Worm (Caenorhabditis elegans): ENCODE data around the gene C06E4.6.
A peak's percentile ranks its signal among the peaks of the same experiment; 100 is the strongest.

The C06E4.6 gene

DNA sequence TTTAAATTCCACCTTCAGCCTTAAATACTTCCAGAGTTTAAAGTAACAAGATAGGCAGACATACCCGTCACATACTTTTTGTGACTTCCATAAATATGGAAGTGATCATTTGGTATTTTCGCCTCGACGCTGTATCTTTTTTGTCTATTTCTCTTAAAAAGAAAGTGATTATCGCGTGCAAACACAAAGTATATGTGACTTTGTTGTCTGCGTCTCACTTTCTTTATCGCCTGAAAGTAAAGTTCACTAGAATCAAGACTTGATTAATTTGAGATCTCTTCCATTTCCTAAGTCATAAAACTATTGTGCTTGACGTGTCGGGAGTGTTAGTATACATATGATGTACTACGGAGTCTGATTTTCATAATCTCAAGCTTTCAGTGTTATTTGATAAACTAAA is at the start of gene C06E4.6:
Gene C06E4.6 (minus strand): TSS at position 51 of the 400 bp plus-strand sequence.
- TF ChIP-seq nhr-77 (tag; optimal IDR thresholded peaks at IDR 0.05) (peak; percentile 7), hif-1 (tag; optimal IDR thresholded peaks at IDR 0.05) (no peak), mdl-1 (tag; optimal IDR thresholded peaks at IDR 0.05) (peak in 1 of 2 experiments; percentile 66), attf-4 (tag; optimal IDR thresholded peaks at IDR 0.05) (no peak), hlh-30 (tag; optimal IDR thresholded peaks at IDR 0.05; ENCODE audit: insufficient read depth) (peak; percentile 62), daf-16 (GFP tag; optimal IDR thresholded peaks at IDR 0.05) (no peak), daf-16 (tag; optimal IDR thresholded peaks at IDR 0.05) (peak; percentile 23), egl-27 (tag; optimal IDR thresholded peaks at IDR 0.05) (no peak), aly-2 (tag; optimal IDR thresholded peaks at IDR 0.05) (no peak), Y5F2A.4 (GFP tag; optimal IDR thresholded peaks at IDR 0.05) (no peak), nhr-102 (tag; optimal IDR thresholded peaks at IDR 0.05) (peak; percentile 92), nhr-237 (tag; optimal IDR thresholded peaks at IDR 0.05) (no peak), F49E8.2 (tag; optimal IDR thresholded peaks at IDR 0.05; ENCODE audit: borderline replicate concordance) (no peak), tag-97 (GFP tag; IDR thresholded peaks at IDR 0.05) (no peak), duxl-1 (tag; optimal IDR thresholded peaks at IDR 0.05; ENCODE audit: poor library complexity) (no peak), T20F7.1 (GFP tag; optimal IDR thresholded peaks at IDR 0.05) (no peak), dmd-6 (GFP tag; IDR thresholded peaks at IDR 0.05) (peak; percentile 82), mes-2 (tag; optimal IDR thresholded peaks at IDR 0.05; ENCODE audit: poor library complexity, severe bottlenecking) (no peak), lin-38 (GFP tag; IDR thresholded peaks at IDR 0.05) (no peak), pqm-1 (tag; optimal IDR thresholded peaks at IDR 0.05) (peak; percentile 43), snpc-1.2 (GFP tag; IDR thresholded peaks at IDR 0.05) (no peak), nhr-28 (tag; optimal IDR thresholded peaks at IDR 0.05) (peak; percentile 96), nhr-6 (tag; optimal IDR thresholded peaks at IDR 0.05) (no peak), rbr-2 (tag; optimal IDR thresholded peaks at IDR 0.05) (no peak), mxl-2 (GFP tag; conservative IDR thresholded peaks at IDR 0.05) (no peak), lin-39 (tag; optimal IDR thresholded peaks at IDR 0.05) (no peak)

DNA sequence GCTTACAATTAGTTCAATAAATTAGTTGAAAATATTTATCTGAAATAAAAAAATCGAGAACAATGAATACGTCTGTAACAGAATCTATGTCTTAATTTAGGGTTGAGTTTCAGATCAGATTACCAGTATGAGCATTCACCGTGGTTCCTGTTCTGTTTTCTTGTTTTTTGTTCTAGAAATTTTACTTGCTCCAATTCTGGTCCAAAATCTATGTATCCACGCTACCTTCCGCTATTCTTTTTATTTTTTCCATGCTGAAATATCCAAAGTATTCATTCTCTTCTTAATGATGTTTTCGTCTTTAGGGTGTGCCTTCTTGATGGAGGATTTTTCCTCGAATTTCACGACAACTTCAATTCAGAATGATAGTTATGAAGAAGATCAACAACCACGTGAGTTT is 47.2 kb upstream of the C06E4.6 start, which contains the start of gene npr-27:
Gene npr-27 (plus strand): TSS at position 301 of the 400 bp plus-strand sequence.
- TF ChIP-seq pqm-1 (tag; optimal IDR thresholded peaks at IDR 0.05), result no peak

DNA sequence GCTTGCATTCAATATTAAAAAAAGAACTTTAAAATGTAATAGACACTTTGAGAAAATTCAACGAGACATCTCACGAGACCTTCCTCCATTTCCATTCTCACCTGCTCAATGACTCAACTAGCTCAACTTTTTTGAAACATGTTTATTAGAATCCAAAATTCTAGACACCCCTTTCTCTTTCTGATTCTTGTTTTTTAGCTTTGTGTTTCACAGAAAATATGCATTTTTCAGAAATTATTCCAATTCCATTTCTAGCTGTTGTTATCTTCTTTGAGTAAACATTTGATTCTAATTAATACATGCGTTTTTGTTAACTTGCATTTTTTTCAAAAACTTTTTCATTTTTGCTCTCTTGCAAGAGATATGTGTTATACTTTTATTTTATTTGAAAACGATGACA is 43.4 kb upstream of the C06E4.6 start:
- no peak for TF ChIP-seq nhr-42 (GFP tag; IDR thresholded peaks at IDR 0.05)
- no peak for TF ChIP-seq T26A8.4 (GFP tag; IDR thresholded peaks at IDR 0.05)
- TF ChIP-seq nhr-41 (GFP tag; IDR thresholded peaks at IDR 0.05), result no peak
- TF ChIP-seq gei-8 (GFP tag; optimal IDR thresholded peaks at IDR 0.05), result no peak
- TF ChIP-seq Y75B8A.6 (GFP tag; IDR thresholded peaks at IDR 0.05), result no peak
- no peak for TF ChIP-seq dmd-9 (GFP tag; IDR thresholded peaks at IDR 0.05)
- no peak for TF ChIP-seq hif-1 (tag; optimal IDR thresholded peaks at IDR 0.05)
- TF ChIP-seq daf-16 (GFP tag; optimal IDR thresholded peaks at IDR 0.05), result no peak
- no peak for TF ChIP-seq daf-16 (tag; optimal IDR thresholded peaks at IDR 0.05)
- TF ChIP-seq dpl-1 (GFP tag; optimal IDR thresholded peaks at IDR 0.05), result no peak
- TF ChIP-seq nhr-11 (tag; optimal IDR thresholded peaks at IDR 0.05), result no peak
- TF ChIP-seq zip-11 (GFP tag; IDR thresholded peaks at IDR 0.05), result no peak
- TF ChIP-seq mxl-2 (GFP tag; conservative IDR thresholded peaks at IDR 0.05), result no peak
- no peak for TF ChIP-seq tag-97 (GFP tag; IDR thresholded peaks at IDR 0.05)
- no peak for TF ChIP-seq ceh-20 (GFP tag; IDR thresholded peaks at IDR 0.05)

DNA sequence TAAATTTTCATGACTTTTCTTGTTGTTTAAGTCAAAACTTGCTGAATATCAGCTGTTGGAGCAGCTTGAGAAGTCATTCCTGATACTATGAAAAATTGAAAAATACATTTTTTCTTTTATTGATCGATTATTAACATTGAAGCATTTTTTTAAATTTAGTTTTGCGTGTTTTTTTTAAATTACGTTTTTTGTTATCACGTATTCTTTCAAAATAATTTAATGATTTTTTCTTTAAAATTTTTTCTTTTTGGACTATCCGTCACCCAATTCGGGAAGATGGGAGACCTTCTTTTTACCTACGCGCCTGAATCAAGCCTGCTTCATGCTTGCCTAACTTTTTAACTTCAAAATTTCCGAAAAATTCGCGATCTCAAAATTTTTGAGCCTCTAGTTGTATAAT is 36.0 kb upstream of the C06E4.6 start, which contains the start of gene F42C5.5:
Gene F42C5.5 (minus strand): TSS at position 101 of the 400 bp plus-strand sequence.
- no peak for TF ChIP-seq F44E2.7 (GFP tag; IDR thresholded peaks at IDR 0.05)
- TF ChIP-seq ztf-11 (tag; optimal IDR thresholded peaks at IDR 0.05), result no peak

Measured in whole organism, L4 larva.